Worm (Caenorhabditis elegans) whole organism, L4 larva: ENCODE data around the gene acy-2.

Experiments used
- R02D3.7 ChIP-seq: fragments of 150-350 bp; sonication (generic microtip); optimal IDR thresholded peaks from 3 replicates; lab custom pipeline; 2014; ENCODE audit warnings: missing biosample characterization, missing genetic modification characterization
- aha-1 ChIP-seq: fragments of 150-350 bp; peaks from one replicate; lab custom pipeline; 2014; ENCODE audit warnings: missing biosample characterization, missing genetic modification characterization
- ama-1 ChIP-seq: fragments of 150-350 bp; optimal IDR thresholded peaks from 2 replicates; lab custom pipeline; 2014; ENCODE audit warnings: inconsistent platforms, mixed read lengths
- hif-1 ChIP-seq, 2 experiments: sonication (generic microtip); optimal IDR thresholded peaks; 2 replicates each; lab custom pipeline; 2016 to 2017; ENCODE audit warnings: missing compliant biosample characterization in 2 of 2, missing genetic modification characterization in 2 of 2, missing genetic modification reagents in 2 of 2, missing genotype in 2 of 2, mild to moderate bottlenecking in 1 of 2
- lir-3 ChIP-seq: sonication (generic microtip); optimal IDR thresholded peaks from 2 replicates; lab custom pipeline; 2016; ENCODE audit warnings: mild to moderate bottlenecking, missing genetic modification characterization, missing compliant biosample characterization
- nhr-11 ChIP-seq: fragments of 150-350 bp; optimal IDR thresholded peaks from 2 replicates; lab custom pipeline; 2014; ENCODE audit warnings: missing biosample characterization, missing genetic modification characterization
- pha-4 ChIP-seq, 2 experiments: fragments of 150-350 bp in 1 of 2; fragments of 200-800 bp in 1 of 2; sonication (Bioruptor generic) in 1 of 2; IDR thresholded peaks in 1 of 2; optimal IDR thresholded peaks in 1 of 2; 2 replicates each; pipeline versions ENCODE4 v1.3.6 to Lab custom; 2014 to 2022; ENCODE audit warnings: missing genetic modification characterization in 2 of 2, missing genetic modification reagents in 2 of 2, missing biosample characterization in 1 of 2, missing compliant biosample characterization in 1 of 2
- zip-2 ChIP-seq: fragments of 150-350 bp; optimal IDR thresholded peaks from 2 replicates; lab custom pipeline; 2014; ENCODE audit warnings: missing biosample characterization, missing genetic modification characterization

- TF ChIP-seq hif-1 (tag; optimal IDR thresholded peaks at IDR 0.05; lab: Kevin White, UChicago) (no peak), nhr-11 (tag; lab: Kevin White, UChicago) (no peak), R02D3.7 (no peak), lir-3 (tag; lab: Kevin White, UChicago) (no peak), aha-1 (tag; lab: Kevin White, UChicago) (no peak), zip-2 (tag; lab: Kevin White, UChicago) (no peak), ama-1 (lab: Kevin White, UChicago) (no peak), pha-4 (GFP tag; IDR thresholded peaks at IDR 0.05; lab: Robert Waterston, UW) (no peak), pha-4 (tag; optimal IDR thresholded peaks at IDR 0.05; lab: Kevin White, UChicago) (no peak)
These were observed 20.3 kb downstream of the acy-2 start, which contains the start of gene cpg-4 for ce11 chrV:5996114-5996513.
